Worm (Caenorhabditis elegans): ENCODE measurements around the gene C44C11.6.

The C44C11.6 gene

DNA sequence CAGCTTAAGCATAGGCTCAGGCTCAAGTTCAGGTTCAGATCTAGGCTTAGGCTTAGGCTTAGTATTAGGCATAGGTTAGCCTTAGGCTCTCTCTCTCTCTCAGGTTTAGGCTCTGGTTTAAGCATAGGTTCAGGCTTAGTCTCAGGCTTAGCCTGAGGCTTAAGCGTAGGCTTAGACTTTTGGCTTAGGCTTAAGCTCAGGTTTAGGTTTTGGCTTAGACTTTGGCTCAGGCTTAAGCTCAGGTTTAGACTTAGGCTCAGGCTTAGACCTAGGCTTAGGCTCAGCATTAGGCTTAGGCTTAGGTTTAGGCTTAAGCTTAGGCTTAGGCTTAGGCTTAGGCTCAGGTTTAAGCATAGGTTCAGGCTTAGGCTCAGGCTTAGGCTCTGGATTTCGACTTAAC is 899 bp upstream of the C44C11.6 start:
- no peak for TF ChIP-seq F26F4.8 (GFP tag; conservative IDR thresholded peaks at IDR 0.05)
- no peak for TF ChIP-seq daf-19 (GFP tag; conservative IDR thresholded peaks at IDR 0.05)
- no peak for TF ChIP-seq ceh-44 (GFP tag; IDR thresholded peaks at IDR 0.05)
- TF ChIP-seq nhr-41 (GFP tag; IDR thresholded peaks at IDR 0.05) = no peak
- TF ChIP-seq ceh-20 (GFP tag; IDR thresholded peaks at IDR 0.05) = no peak
- TF ChIP-seq F37D6.2 (tag; optimal IDR thresholded peaks at IDR 0.05) = no peak
- TF ChIP-seq mxl-3 (GFP tag; optimal IDR thresholded peaks at IDR 0.05) = no peak
- no peak for TF ChIP-seq Y48G9A.11 (GFP tag; IDR thresholded peaks at IDR 0.05)
- no peak for TF ChIP-seq lin-29 (GFP tag; IDR thresholded peaks at IDR 0.05)
- TF ChIP-seq nhr-48 (tag; optimal IDR thresholded peaks at IDR 0.05) = no peak
- TF ChIP-seq dve-1 (tag; optimal IDR thresholded peaks at IDR 0.05; ENCODE audit: insufficient read depth) = no peak

ce11 chrII:12346289-12346989 is 1.8 kb downstream of the C44C11.6 start:
- no peak for TF ChIP-seq R02D3.7 (tag; optimal IDR thresholded peaks at IDR 0.05)
- peak; percentile 33; the same call in 1 of the 2 replicates for TF ChIP-seq ceh-44 (GFP tag; IDR thresholded peaks at IDR 0.05)
- no peak for TF ChIP-seq ceh-82 (tag; optimal IDR thresholded peaks at IDR 0.05)
- TF ChIP-seq lin-13 (GFP tag; optimal IDR thresholded peaks at IDR 0.05) = peak; percentile 38
- TF ChIP-seq php-3 (GFP tag; IDR thresholded peaks at IDR 0.05) = 0 out of 2 replicates have a peak, but pooled peaks have one; percentile 12
- TF ChIP-seq unc-62 (GFP tag; optimal IDR thresholded peaks at IDR 0.05 in 1 of 2) = peak in 1 of 2 experiments; percentile 80
- no peak for TF ChIP-seq unc-62 (tag; optimal IDR thresholded peaks at IDR 0.05)
- TF ChIP-seq mes-2 (tag; optimal IDR thresholded peaks at IDR 0.05; ENCODE audit: poor library complexity, severe bottlenecking) = peak; percentile 26

DNA sequence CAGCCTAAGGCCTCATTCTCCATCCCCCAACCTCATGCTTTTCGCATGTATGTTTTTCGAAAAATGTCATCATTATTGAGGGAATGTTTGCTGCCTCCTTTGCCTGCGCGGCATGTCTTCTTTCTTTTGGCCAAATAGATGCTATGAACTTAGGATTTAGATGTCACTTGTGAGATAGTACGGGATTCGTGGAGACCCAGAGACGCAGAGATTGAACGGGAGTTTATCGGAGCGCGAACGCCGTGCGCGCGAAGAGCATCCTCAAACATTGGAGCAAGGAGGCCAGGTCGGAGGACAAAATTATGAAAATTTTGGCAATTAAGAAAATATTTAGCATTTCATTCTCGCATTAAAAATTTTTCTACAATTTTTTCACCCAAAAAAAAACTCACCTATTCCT is 4.3 kb downstream of the C44C11.6 start:
- no peak for TF ChIP-seq F10B5.3 (tag; optimal IDR thresholded peaks at IDR 0.05)
- TF ChIP-seq zfp-2 (tag; optimal IDR thresholded peaks at IDR 0.05) = no peak
- no peak for TF ChIP-seq gei-8 (GFP tag; optimal IDR thresholded peaks at IDR 0.05)
- TF ChIP-seq unc-62 (GFP tag; optimal IDR thresholded peaks at IDR 0.05 in 1 of 2) = peak in 1 of 2 experiments; percentile 38
- no peak for TF ChIP-seq unc-62 (tag; optimal IDR thresholded peaks at IDR 0.05)
- TF ChIP-seq lin-29 (GFP tag; IDR thresholded peaks at IDR 0.05) = no peak
- TF ChIP-seq nhr-76 (tag; optimal IDR thresholded peaks at IDR 0.05) = no peak

ce11 chrII:12349866-12350265 is 5.3 kb downstream of the C44C11.6 start:
- TF ChIP-seq T26A8.4 (GFP tag; IDR thresholded peaks at IDR 0.05) = 0 out of 2 replicates have a peak, but pooled peaks have one; percentile 46
- TF ChIP-seq egl-27 (tag; optimal IDR thresholded peaks at IDR 0.05) = no peak
- TF ChIP-seq ceh-32 (tag; optimal IDR thresholded peaks at IDR 0.05; ENCODE audit: poor library complexity) = no peak
- no peak for TF ChIP-seq mxl-3 (GFP tag; optimal IDR thresholded peaks at IDR 0.05)
- TF ChIP-seq nhr-25 (tag; optimal IDR thresholded peaks at IDR 0.05; ENCODE audit: borderline replicate concordance, insufficient read depth) = no peak
- no peak for TF ChIP-seq gei-8 (GFP tag; optimal IDR thresholded peaks at IDR 0.05)
- TF ChIP-seq daf-16 (GFP tag; optimal IDR thresholded peaks at IDR 0.05) = no peak
- peak; percentile 19 for TF ChIP-seq daf-16 (tag; optimal IDR thresholded peaks at IDR 0.05)
- peak; percentile 7 for TF ChIP-seq hlh-11 (tag; optimal IDR thresholded peaks at IDR 0.05)
- TF ChIP-seq pqm-1 (tag; optimal IDR thresholded peaks at IDR 0.05) = no peak
- no peak for TF ChIP-seq unc-39 (tag; optimal IDR thresholded peaks at IDR 0.05)
- no peak for TF ChIP-seq lin-13 (GFP tag; optimal IDR thresholded peaks at IDR 0.05)
- TF ChIP-seq ceh-28 (tag; optimal IDR thresholded peaks at IDR 0.05) = no peak
- peak; percentile 32 for TF ChIP-seq nhr-28 (tag; optimal IDR thresholded peaks at IDR 0.05)
- peak; percentile 35 for TF ChIP-seq hlh-30 (tag; optimal IDR thresholded peaks at IDR 0.05; ENCODE audit: insufficient read depth)
- peak; percentile 53 for TF ChIP-seq dve-1 (tag; optimal IDR thresholded peaks at IDR 0.05; ENCODE audit: insufficient read depth)

Data from whole organism, L4 larva.